Worm (Caenorhabditis elegans) whole organism, L4 larva: Measurements from ENCODE around the gene F22E5.9.
"Not testable (repeated sequence)": the region's sequence is repeated elsewhere in the genome, so short reads cannot be mapped to it uniquely, and the experiment has no call there.

ENCODE experiments used
- F10B5.3 ChIP-seq: sonication (generic microtip); optimal IDR thresholded peaks from 2 replicates; lab custom pipeline; 2016; ENCODE audit warnings: mild to moderate bottlenecking, missing genetic modification characterization, missing compliant biosample characterization
- F26F4.8 ChIP-seq: fragments of 200-800 bp; sonication (Bioruptor generic); conservative IDR thresholded peaks from 2 replicates; pipeline ENCODE4 v1.3.6; 2022; ENCODE audit warnings: missing genetic modification characterization, missing compliant biosample characterization
- F49E8.2 ChIP-seq: sonication (generic microtip); optimal IDR thresholded peaks from 2 replicates; lab custom pipeline; 2016; ENCODE audit warnings: missing compliant biosample characterization, mild to moderate bottlenecking, missing genetic modification characterization, borderline replicate concordance
- T26A8.4 ChIP-seq: fragments of 200-800 bp; sonication (Bioruptor generic); IDR thresholded peaks from 2 replicates; pipeline ENCODE4 v1.3.6; 2022; ENCODE audit warnings: missing genetic modification characterization, missing compliant biosample characterization
- ZK546.5 ChIP-seq, 2 experiments: sonication (generic microtip); optimal IDR thresholded peaks; 2 replicates each; lab custom pipeline; 2017; ENCODE audit warnings: missing biosample characterization in 2 of 2, missing genetic modification characterization in 2 of 2
- arid-1 ChIP-seq: fragments of 200-800 bp; sonication (Bioruptor generic); conservative IDR thresholded peaks from 2 replicates; pipeline ENCODE4 v1.3.6; 2022; ENCODE audit warnings: missing genetic modification reagents, missing genetic modification characterization, missing compliant biosample characterization
- ceh-20 ChIP-seq: fragments of 200-800 bp; sonication (Bioruptor generic); IDR thresholded peaks from 2 replicates; pipeline ENCODE4 v1.3.6; 2022; ENCODE audit warnings: missing genetic modification reagents, missing genetic modification characterization, missing compliant biosample characterization
- ceh-28 ChIP-seq: fragments of 150-350 bp; optimal IDR thresholded peaks from 2 replicates; lab custom pipeline; 2014; ENCODE audit warnings: missing biosample characterization, missing genetic modification reagents, missing genetic modification characterization
- ceh-82 ChIP-seq: sonication (generic microtip); optimal IDR thresholded peaks from 2 replicates; lab custom pipeline; 2017; ENCODE audit warnings: missing biosample characterization, missing genetic modification characterization
- cey-2 ChIP-seq: sonication (generic microtip); optimal IDR thresholded peaks from 3 replicates; lab custom pipeline; 2017; ENCODE audit warnings: missing genetic modification characterization, mild to moderate bottlenecking, missing compliant biosample characterization, antibody characterized with exemption, borderline replicate concordance; ENCODE audit not compliant: insufficient read depth
- daf-12 ChIP-seq: fragments of 150-350 bp; optimal IDR thresholded peaks from 2 replicates; lab custom pipeline; 2014; ENCODE audit warnings: missing biosample characterization, missing genetic modification reagents, missing genetic modification characterization
- daf-8 ChIP-seq: fragments of 200-800 bp; sonication (Bioruptor generic); IDR thresholded peaks from 2 replicates; pipeline ENCODE4 v1.3.6; 2022; ENCODE audit warnings: missing genetic modification characterization, missing compliant biosample characterization
- dmd-6 ChIP-seq: fragments of 200-800 bp; sonication (Bioruptor generic); IDR thresholded peaks from 2 replicates; pipeline ENCODE4 v1.3.6; 2022; ENCODE audit warnings: missing genetic modification reagents, missing genetic modification characterization, missing compliant biosample characterization
- dmd-8 ChIP-seq: fragments of 200-800 bp; sonication (Bioruptor generic); IDR thresholded peaks from 2 replicates; pipeline ENCODE4 v1.3.6; 2022; ENCODE audit warnings: missing genetic modification characterization, missing compliant biosample characterization
- dpl-1 ChIP-seq: fragments of 150-350 bp; optimal IDR thresholded peaks from 2 replicates; lab custom pipeline; 2014; ENCODE audit warnings: missing biosample characterization, missing genetic modification reagents, missing genetic modification characterization
- duxl-1 ChIP-seq: sonication (generic microtip); optimal IDR thresholded peaks from 2 replicates; lab custom pipeline; 2016; ENCODE audit warnings: mild to moderate bottlenecking, missing genetic modification characterization, moderate library complexity, missing compliant biosample characterization; ENCODE audit not compliant: poor library complexity
- dve-1 ChIP-seq: sonication (generic microtip); optimal IDR thresholded peaks from 2 replicates; lab custom pipeline; 2017; ENCODE audit warnings: antibody characterized with exemption, mild to moderate bottlenecking, missing genetic modification characterization, missing compliant biosample characterization; ENCODE audit not compliant: insufficient read depth
- fkh-10 ChIP-seq: fragments of 150-350 bp; optimal IDR thresholded peaks from 2 replicates; lab custom pipeline; 2014; ENCODE audit warnings: missing biosample characterization, missing genetic modification reagents, missing genetic modification characterization
- hif-1 ChIP-seq, 2 experiments: sonication (generic microtip); optimal IDR thresholded peaks; 2 replicates each; lab custom pipeline; 2016 to 2017; ENCODE audit warnings: missing compliant biosample characterization in 2 of 2, missing genetic modification characterization in 2 of 2, missing genetic modification reagents in 2 of 2, missing genotype in 2 of 2, mild to moderate bottlenecking in 1 of 2
- lim-7 ChIP-seq: fragments of 200-800 bp; sonication (Bioruptor generic); IDR thresholded peaks from 2 replicates; pipeline ENCODE4 v1.3.6; 2022; ENCODE audit warnings: missing genetic modification characterization, missing compliant biosample characterization
- lin-13 ChIP-seq: fragments of 150-350 bp; optimal IDR thresholded peaks from 2 replicates; lab custom pipeline; 2014; ENCODE audit warnings: missing biosample characterization, missing genetic modification reagents, missing genetic modification characterization
- lin-15B ChIP-seq: fragments of 150-350 bp; sonication (generic microtip); optimal IDR thresholded peaks from 3 replicates; lab custom pipeline; 2014; ENCODE audit warnings: missing biosample characterization, missing genetic modification characterization
- lin-29 ChIP-seq: fragments of 200-800 bp; sonication (Bioruptor generic); IDR thresholded peaks from 2 replicates; pipeline ENCODE4 v1.3.6; 2022; ENCODE audit warnings: missing genetic modification reagents, missing genetic modification characterization, missing compliant biosample characterization
- lin-38 ChIP-seq: fragments of 200-800 bp; sonication (Bioruptor generic); IDR thresholded peaks from 2 replicates; pipeline ENCODE4 v1.3.6; 2022; ENCODE audit warnings: missing genetic modification reagents, missing genetic modification characterization, missing compliant biosample characterization
- lin-39 ChIP-seq: fragments of 150-350 bp; optimal IDR thresholded peaks from 2 replicates; lab custom pipeline; 2014; ENCODE audit warnings: missing biosample characterization, missing genetic modification reagents, missing genetic modification characterization
- madf-9 ChIP-seq: fragments of 200-800 bp; sonication (Bioruptor generic); conservative IDR thresholded peaks from 2 replicates; pipeline ENCODE4 v1.3.6; 2022; ENCODE audit warnings: missing genetic modification reagents, missing genetic modification characterization, missing compliant biosample characterization
- mdt-29 ChIP-seq: fragments of 200-800 bp; sonication (Bioruptor generic); IDR thresholded peaks from 2 replicates; pipeline ENCODE4 v1.3.6; 2022; ENCODE audit warnings: missing genetic modification reagents, missing genetic modification characterization, missing compliant biosample characterization
- nhr-102 ChIP-seq: sonication (generic microtip); optimal IDR thresholded peaks from 2 replicates; lab custom pipeline; 2016; ENCODE audit warnings: mild to moderate bottlenecking, missing genetic modification characterization, moderate library complexity, missing compliant biosample characterization
- nhr-11 ChIP-seq: fragments of 150-350 bp; optimal IDR thresholded peaks from 2 replicates; lab custom pipeline; 2014; ENCODE audit warnings: missing biosample characterization, missing genetic modification characterization
- nhr-237 ChIP-seq: sonication (generic microtip); optimal IDR thresholded peaks from 2 replicates; lab custom pipeline; 2017; ENCODE audit warnings: missing biosample characterization, missing genetic modification characterization
- nhr-41 ChIP-seq: fragments of 200-800 bp; sonication (Bioruptor generic); IDR thresholded peaks from 2 replicates; pipeline ENCODE4 v1.3.6; 2022; ENCODE audit warnings: missing genetic modification reagents, missing genetic modification characterization, missing compliant biosample characterization
- nhr-77 ChIP-seq: fragments of 150-350 bp; optimal IDR thresholded peaks from 2 replicates; lab custom pipeline; 2014; ENCODE audit warnings: missing biosample characterization, missing genetic modification characterization
- rbr-2 ChIP-seq: sonication (generic microtip); optimal IDR thresholded peaks from 2 replicates; lab custom pipeline; 2016; ENCODE audit warnings: missing genotype, missing genetic modification characterization, missing compliant biosample characterization
- saeg-2 ChIP-seq: fragments of 200-800 bp; sonication (Bioruptor generic); IDR thresholded peaks from 2 replicates; pipeline ENCODE4 v1.3.6; 2022; ENCODE audit warnings: missing genetic modification reagents, missing genetic modification characterization, missing compliant biosample characterization
- snpc-4 ChIP-seq: fragments of 150-350 bp; optimal IDR thresholded peaks from 2 replicates; lab custom pipeline; 2014; ENCODE audit warnings: missing biosample characterization, missing genetic modification characterization
- unc-130 ChIP-seq: sonication (generic microtip); optimal IDR thresholded peaks from 2 replicates; lab custom pipeline; 2016; ENCODE audit warnings: missing genetic modification reagents, missing genetic modification characterization, missing compliant biosample characterization
- zfp-3 ChIP-seq: fragments of 200-800 bp; sonication (Bioruptor generic); conservative IDR thresholded peaks from 2 replicates; pipeline ENCODE4 v1.3.6; 2022; ENCODE audit warnings: missing genetic modification reagents, missing genetic modification characterization, missing compliant biosample characterization
- zip-11 ChIP-seq: fragments of 200-800 bp; sonication (Bioruptor generic); IDR thresholded peaks from 2 replicates; pipeline ENCODE4 v1.3.6; 2022; ENCODE audit warnings: missing genetic modification characterization, missing compliant biosample characterization

F22E5.9 gene

ce11 chrII:2631169-2631568 is 7.0 kb upstream of the F22E5.9 start, which contains the start of gene D2062.1:
Gene D2062.1, plus strand, starts transcription at chrII:2631469.
- no peak for TF ChIP-seq lin-39 (tag; lab: Kevin White, UChicago)
- TF ChIP-seq unc-130, result no peak
- no peak for TF ChIP-seq rbr-2 (tag; lab: Kevin White, UChicago)
- no peak for TF ChIP-seq ceh-82 (tag; lab: Kevin White, UChicago)
- TF ChIP-seq cey-2 (tag; lab: Kevin White, UChicago), result no peak
- TF ChIP-seq lin-15B, result no peak
- no peak for TF ChIP-seq nhr-102 (tag; lab: Kevin White, UChicago)

DNA sequence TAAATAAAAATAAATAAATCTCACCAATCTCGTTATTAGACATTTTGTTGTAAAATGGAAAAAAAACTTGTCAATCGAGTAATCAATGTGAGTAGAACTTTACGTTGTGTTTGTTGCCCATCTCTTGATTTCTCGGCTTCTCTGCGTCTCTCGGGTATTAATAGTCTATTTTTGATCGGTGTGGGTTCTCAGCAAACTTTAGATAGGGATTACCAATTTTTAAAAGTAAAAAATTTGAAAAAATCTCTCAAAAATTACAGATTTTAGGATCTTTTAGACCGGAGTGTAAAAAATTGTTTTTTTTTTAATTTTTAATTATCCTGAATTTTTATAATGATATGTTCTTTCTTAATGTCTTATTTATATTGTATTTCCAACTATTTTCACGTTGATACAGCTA is 829 bp upstream of the F22E5.9 start, which contains the start of gene F22E5.21:
TSS of gene F22E5.21 (minus strand) at position 101 of the 400 bp plus-strand sequence.
- TF ChIP-seq mdt-29 (GFP tag; lab: Robert Waterston, UW) (no peak), fkh-10 (GFP tag; lab: Kevin White, UChicago) (no peak), T26A8.4 (GFP tag; lab: Robert Waterston, UW) (no peak), lin-29 (GFP tag; lab: Robert Waterston, UW) (no peak), dpl-1 (GFP tag; lab: Kevin White, UChicago) (no peak), zfp-3 (GFP tag; lab: Robert Waterston, UW) (no peak), lin-15B (no peak), hif-1 (tag; optimal IDR thresholded peaks at IDR 0.05; lab: Kevin White, UChicago) (no peak), lin-38 (no peak), snpc-4 (tag; lab: Kevin White, UChicago) (no peak), F10B5.3 (tag; lab: Kevin White, UChicago) (no peak), ZK546.5 (tag; optimal IDR thresholded peaks at IDR 0.05; lab: Kevin White, UChicago) (no peak), ceh-28 (no peak), daf-12 (tag; lab: Kevin White, UChicago) (no peak), lin-13 (GFP tag; lab: Kevin White, UChicago) (no peak), dmd-6 (no peak), daf-8 (GFP tag; lab: Robert Waterston, UW) (no peak), dve-1 (tag; lab: Kevin White, UChicago) (no peak), dmd-8 (GFP tag; lab: Robert Waterston, UW) (no peak), madf-9 (GFP tag; lab: Robert Waterston, UW) (no peak)
- TF ChIP-seq, all 104 proteins: peak for 0

ce11 chrII:2639401-2640088 is 1.4 kb downstream of the F22E5.9 start, which contains the start of gene F22E5.8:
Gene F22E5.8, plus strand, starts transcription at chrII:2640038.
- not testable (repeated sequence) for TF ChIP-seq ZK546.5 (tag; optimal IDR thresholded peaks at IDR 0.05; lab: Kevin White, UChicago); zip-11; duxl-1 (tag; lab: Kevin White, UChicago)

- TF ChIP-seq nhr-77 (tag; lab: Kevin White, UChicago), result no peak
- TF ChIP-seq F49E8.2 (tag; lab: Kevin White, UChicago), result no peak
- TF ChIP-seq saeg-2 (GFP tag; lab: Robert Waterston, UW), result no peak
- no peak for TF ChIP-seq arid-1 (GFP tag; lab: Robert Waterston, UW)
- TF ChIP-seq lim-7 (GFP tag; lab: Robert Waterston, UW), result no peak
- TF ChIP-seq nhr-11 (tag; lab: Kevin White, UChicago), result no peak
- no peak for TF ChIP-seq ceh-20 (GFP tag; lab: Robert Waterston, UW)
- TF ChIP-seq nhr-41 (GFP tag; lab: Robert Waterston, UW), result no peak
- no peak for TF ChIP-seq F26F4.8 (GFP tag; lab: Robert Waterston, UW)
- no peak for TF ChIP-seq snpc-4 (tag; lab: Kevin White, UChicago)
- no peak for TF ChIP-seq dmd-6
- no peak for TF ChIP-seq nhr-237 (tag; lab: Kevin White, UChicago)
- TF ChIP-seq, all 104 proteins: peak for 0
These were observed 2.8 kb downstream of the F22E5.9 start, which contains the start of gene F22E5.23 for ce11 chrII:2640982-2641381. Gene F22E5.23, plus strand, starts transcription at chrII:2641282.
